Worm (Caenorhabditis elegans): ENCODE data around the gene gtf-2E1.

DNA sequence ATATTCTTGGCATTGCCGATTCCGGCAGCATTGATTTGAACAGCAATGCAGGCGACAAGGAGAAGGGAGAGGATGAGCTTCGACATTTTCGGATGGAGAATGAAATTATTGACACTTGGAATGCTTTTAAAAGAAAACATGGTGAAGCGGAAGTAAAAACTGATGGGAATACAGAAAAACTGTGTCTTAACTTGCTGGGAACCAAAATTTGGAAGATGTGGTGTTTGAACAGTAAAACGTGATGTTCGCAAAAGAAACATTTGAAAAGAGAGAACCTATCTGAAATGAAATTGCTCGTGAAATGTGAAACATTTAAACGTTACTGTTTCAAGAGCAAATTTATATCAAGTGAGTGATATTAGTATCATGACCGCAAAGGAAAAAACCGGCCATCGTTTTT is 9.6 kb downstream of the gtf-2E1 start, which contains the start of gene F26D10.13:
- no peak for TF ChIP-seq pqm-1 (tag; optimal IDR thresholded peaks at IDR 0.05)
- TF ChIP-seq ztf-11 (tag; optimal IDR thresholded peaks at IDR 0.05), result no peak
- TF ChIP-seq lin-15B (tag; optimal IDR thresholded peaks at IDR 0.05), result no peak
- no peak for TF ChIP-seq nhr-77 (tag; optimal IDR thresholded peaks at IDR 0.05)
